Fruit fly (Drosophila melanogaster): Measurements from ENCODE around the gene Noc1.

The Noc1 gene

DNA sequence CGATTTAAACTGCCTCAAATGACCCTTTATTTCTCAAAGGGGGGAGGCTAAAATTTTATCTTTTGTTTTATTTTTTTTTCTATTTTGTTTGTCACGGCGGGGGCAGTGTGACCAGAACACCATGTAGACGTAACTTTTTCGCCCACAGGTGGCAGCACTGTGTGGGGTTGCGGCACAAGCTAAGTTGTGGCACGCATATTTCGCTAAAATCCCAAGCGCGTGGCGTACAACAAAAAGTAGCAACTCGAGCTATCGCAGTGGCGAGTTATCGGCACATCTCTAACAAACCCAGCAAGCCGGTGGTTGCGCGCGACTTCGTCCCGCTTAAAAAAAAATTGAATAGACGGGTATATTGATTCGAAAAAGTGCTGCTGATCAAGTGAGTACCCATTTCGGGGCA is 48.5 kb downstream of the Noc1 start, which contains the start of the genes Ufd1 and NaPi-III:
Ufd1 (minus strand) TSS at position 129 of the 400 bp plus-strand sequence.
NaPi-III (plus strand) TSS at position 261 of the 400 bp plus-strand sequence.
- TF ChIP-seq Hnf4 (GFP tag; optimal IDR thresholded peaks at IDR 0.05) = no peak
- TF ChIP-seq rgr (GFP tag; optimal IDR thresholded peaks at IDR 0.05) = peak; percentile 29
- TF ChIP-seq Hr83 (GFP tag; optimal IDR thresholded peaks at IDR 0.05; ENCODE audit: poor library complexity, severe bottlenecking) = peak; percentile 62
- no peak for TF ChIP-seq Rel (GFP tag; optimal IDR thresholded peaks at IDR 0.05)
- TF ChIP-seq Rel (tag; optimal IDR thresholded peaks at IDR 0.05) = peak; percentile 59
- TF ChIP-seq HLH106 (tag; optimal IDR thresholded peaks at IDR 0.05) = peak; percentile 21
- no peak for TF ChIP-seq Hr78 (GFP tag; optimal IDR thresholded peaks at IDR 0.05)
- peak; percentile 74 for TF ChIP-seq Myc (optimal IDR thresholded peaks at IDR 0.05)
- peak; percentile 36 for TF ChIP-seq Sp1 (GFP tag; optimal IDR thresholded peaks at IDR 0.05)
- no peak for TF ChIP-seq br (GFP tag; optimal IDR thresholded peaks at IDR 0.05)
- TF ChIP-seq jim (GFP tag; optimal IDR thresholded peaks at IDR 0.05) = peak; percentile 81
- TF ChIP-seq Jra (GFP tag; optimal IDR thresholded peaks at IDR 0.05) = peak; percentile 51
- TF ChIP-seq OdsH (GFP tag; optimal IDR thresholded peaks at IDR 0.05) = no peak
- TF ChIP-seq foxo (GFP tag; optimal IDR thresholded peaks at IDR 0.05) = peak in 1 of 2 experiments; percentile 30
- peak; percentile 43 for TF ChIP-seq h (GFP tag; optimal IDR thresholded peaks at IDR 0.05)

DNA sequence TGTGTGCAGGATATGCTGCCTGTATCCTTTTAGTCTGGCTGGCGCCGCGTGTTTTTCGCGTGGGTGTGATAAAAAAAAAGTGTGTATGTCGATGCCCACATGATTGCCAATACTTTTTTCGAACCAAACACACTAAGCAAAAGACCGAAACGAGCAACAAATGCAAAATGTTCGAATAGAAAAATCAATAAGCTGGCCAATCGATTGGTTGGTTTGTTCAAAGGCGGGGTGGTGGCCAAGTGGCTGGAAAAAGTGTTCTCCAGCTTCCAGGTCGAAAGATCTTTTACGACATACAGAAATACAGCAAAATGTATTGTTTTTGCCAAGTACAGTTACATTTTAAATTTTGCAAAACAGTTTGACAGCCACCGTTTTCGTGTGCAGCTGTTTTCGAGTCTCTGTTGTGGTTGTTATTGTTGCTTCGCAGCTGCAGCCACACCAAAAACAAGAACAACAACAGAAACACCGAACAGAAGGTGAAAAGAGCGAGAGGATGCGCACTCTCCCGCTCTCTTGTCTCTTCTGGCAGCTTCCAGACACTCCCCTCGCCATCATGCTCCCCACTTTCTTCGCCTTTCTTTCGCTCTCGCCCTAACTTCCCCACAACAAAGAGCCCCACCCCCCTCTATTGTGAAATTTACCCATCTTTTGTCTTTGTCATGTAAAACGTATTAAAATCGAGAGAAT is 49.2 kb downstream of the Noc1 start:
- TF ChIP-seq fru (GFP tag; optimal IDR thresholded peaks at IDR 0.05) (no peak), GATAd (GFP tag; optimal IDR thresholded peaks at IDR 0.05) (no peak), foxo (GFP tag; optimal IDR thresholded peaks at IDR 0.05) (no peak), Hr78 (GFP tag; optimal IDR thresholded peaks at IDR 0.05) (no peak), rgr (GFP tag; optimal IDR thresholded peaks at IDR 0.05) (no peak), CG32264 (GFP tag; optimal IDR thresholded peaks at IDR 0.05) (no peak), OdsH (GFP tag; optimal IDR thresholded peaks at IDR 0.05) (no peak), Abd-B (GFP tag; optimal IDR thresholded peaks at IDR 0.05) (no peak), HLH106 (tag; optimal IDR thresholded peaks at IDR 0.05) (no peak), Mio (GFP tag; optimal IDR thresholded peaks at IDR 0.05) (no peak), dsf (GFP tag; optimal IDR thresholded peaks at IDR 0.05; ENCODE audit: borderline replicate concordance) (no peak), pan (optimal IDR thresholded peaks at IDR 0.05) (no peak), psq (GFP tag; optimal IDR thresholded peaks at IDR 0.05) (peak; percentile 45), jim (GFP tag; optimal IDR thresholded peaks at IDR 0.05) (no peak), dmrt93B (GFP tag; optimal IDR thresholded peaks at IDR 0.05) (no peak), lola (GFP tag; optimal IDR thresholded peaks at IDR 0.05) (no peak), CG9705 (GFP tag; optimal IDR thresholded peaks at IDR 0.05) (no peak), dl (GFP tag; optimal IDR thresholded peaks at IDR 0.05; ENCODE audit: insufficient read depth in 1 of 2, partially characterized antibody in 2 of 2) (peak in 1 of 2 experiments; percentile 48), Rel (GFP tag; optimal IDR thresholded peaks at IDR 0.05) (no peak), Rel (tag; optimal IDR thresholded peaks at IDR 0.05) (peak; percentile 3), Hr83 (GFP tag; optimal IDR thresholded peaks at IDR 0.05; ENCODE audit: poor library complexity, severe bottlenecking) (no peak), Jra (GFP tag; optimal IDR thresholded peaks at IDR 0.05) (no peak), Myc (optimal IDR thresholded peaks at IDR 0.05) (peak; percentile 43), h (GFP tag; optimal IDR thresholded peaks at IDR 0.05) (no peak), tai (GFP tag; optimal IDR thresholded peaks at IDR 0.05) (no peak), sage (GFP tag; optimal IDR thresholded peaks at IDR 0.05) (no peak), Hnf4 (GFP tag; optimal IDR thresholded peaks at IDR 0.05) (no peak), Dif (GFP tag; optimal IDR thresholded peaks at IDR 0.05; ENCODE audit: partially characterized antibody) (peak; percentile 42), Vsx2 (GFP tag; optimal IDR thresholded peaks at IDR 0.05; ENCODE audit: partially characterized antibody) (no peak), ey (GFP tag; optimal IDR thresholded peaks at IDR 0.05) (no peak), brk (GFP tag; optimal IDR thresholded peaks at IDR 0.05) (no peak), br (GFP tag; optimal IDR thresholded peaks at IDR 0.05) (no peak), Sp1 (GFP tag; optimal IDR thresholded peaks at IDR 0.05) (no peak), usp (GFP tag; optimal IDR thresholded peaks at IDR 0.05) (no peak), CrebA (GFP tag; optimal IDR thresholded peaks at IDR 0.05; ENCODE audit: borderline replicate concordance) (no peak), sv (GFP tag; optimal IDR thresholded peaks at IDR 0.05) (no peak), N (GFP tag; optimal IDR thresholded peaks at IDR 0.05) (no peak), Dfd (GFP tag; optimal IDR thresholded peaks at IDR 0.05) (no peak), woc (GFP tag; optimal IDR thresholded peaks at IDR 0.05) (no peak)

Data from whole organism, wandering third instar larva.